Worm (Caenorhabditis elegans) whole organism, L4/young adult: Measurements from ENCODE around the gene mdt-9.

ENCODE experiments used
- W03F9.2 ChIP-seq: fragments of 150-350 bp; optimal IDR thresholded peaks from 2 replicates; lab custom pipeline; 2014; ENCODE audit warnings: missing biosample characterization, missing genetic modification characterization
- dao-5 ChIP-seq: sonication (generic microtip); optimal IDR thresholded peaks from 2 replicates; lab custom pipeline; 2016; ENCODE audit warnings: missing genotype, missing genetic modification characterization, moderate library complexity, missing compliant biosample characterization

- TF ChIP-seq W03F9.2 (tag; lab: Kevin White, UChicago), result no peak
- TF ChIP-seq dao-5, result no peak
Measured at ce11 chrIV:13348592-13348991, 37.6 kb upstream of the mdt-9 start, which contains the start of gene W02A2.12.
